Worm (Caenorhabditis elegans) whole organism, early embryonic: Measurements from ENCODE around the gene C44B9.2.

Source experiments
- B0310.2 ChIP-seq: sonication (generic microtip); optimal IDR thresholded peaks from 2 replicates; lab custom pipeline; 2016; ENCODE audit warnings: mild to moderate bottlenecking, missing genetic modification characterization, missing compliant biosample characterization
- F13C5.2 ChIP-seq: sonication (generic microtip); optimal IDR thresholded peaks from 2 replicates; lab custom pipeline; 2017; ENCODE audit warnings: mild to moderate bottlenecking, missing genetic modification characterization, inconsistent platforms, missing compliant biosample characterization
- ama-1 ChIP-seq: fragments of 150-350 bp; optimal IDR thresholded peaks from 2 replicates; lab custom pipeline; 2014
- flt-1 ChIP-seq: fragments of 200-800 bp; sonication (Bioruptor generic); IDR thresholded peaks from 2 replicates; pipeline ENCODE4 v1.3.6; 2022; ENCODE audit warnings: missing genetic modification characterization, missing compliant biosample characterization
- hmg-4 ChIP-seq: fragments of 200-800 bp; sonication (Bioruptor generic); optimal IDR thresholded peaks from 2 replicates; lab custom pipeline; 2018; ENCODE audit warnings: mild to moderate bottlenecking, missing genetic modification characterization, missing compliant biosample characterization
- pes-1 ChIP-seq: fragments of 200-800 bp; sonication (Bioruptor generic); IDR thresholded peaks from 2 replicates; pipeline ENCODE4 v1.3.6; 2022; ENCODE audit warnings: missing genetic modification reagents, missing genetic modification characterization, missing compliant biosample characterization
- tbx-11 ChIP-seq: fragments of 200-800 bp; sonication (Bioruptor generic); IDR thresholded peaks from 2 replicates; pipeline ENCODE4 v1.3.6; 2022; ENCODE audit warnings: missing genetic modification characterization, missing compliant biosample characterization
- tbx-37 ChIP-seq: fragments of 200-800 bp; sonication (Bioruptor generic); conservative IDR thresholded peaks from 2 replicates; pipeline ENCODE4 v1.3.6; 2022; ENCODE audit warnings: missing genetic modification reagents, missing genetic modification characterization, missing compliant biosample characterization
- tra-4 ChIP-seq: sonication (generic microtip); optimal IDR thresholded peaks from 2 replicates; lab custom pipeline; 2017; ENCODE audit warnings: missing genetic modification characterization, missing compliant biosample characterization

DNA sequence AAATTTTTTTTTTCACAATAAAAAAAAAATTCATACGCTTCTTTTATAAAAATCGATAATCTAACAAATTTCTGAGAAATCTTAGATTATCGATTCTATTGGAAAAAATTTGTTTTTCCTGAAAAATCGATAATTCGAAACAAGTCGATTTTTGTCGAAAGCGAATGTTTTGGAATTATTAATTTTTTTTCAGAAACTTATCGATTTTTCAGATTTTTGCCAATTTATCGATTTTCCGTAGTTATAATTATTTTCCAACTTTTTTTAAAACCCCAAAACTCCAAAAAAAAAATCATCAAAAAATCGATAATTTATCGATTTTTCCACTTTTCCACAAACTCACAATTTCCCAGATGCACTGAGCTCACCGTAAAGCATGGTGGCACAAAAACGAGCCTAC is 13.9 kb upstream of the C44B9.2 start:
- TF ChIP-seq ama-1 (lab: Kevin White, UChicago) (no peak), B0310.2 (no peak), tbx-37 (no peak), flt-1 (no peak), hmg-4 (GFP tag; lab: Kevin White, UChicago) (no peak), pes-1 (GFP tag; lab: Robert Waterston, UW) (no peak), tbx-11 (GFP tag; lab: Robert Waterston, UW) (no peak), F13C5.2 (tag; lab: Kevin White, UChicago) (no peak), tra-4 (tag; lab: Kevin White, UChicago) (no peak)
